Worm (Caenorhabditis elegans) whole organism, L4 larva: ENCODE data around the gene ftr-1.

Experiments used
- D1046.2 ChIP-seq: fragments of 200-800 bp; sonication (Bioruptor generic); IDR thresholded peaks from 2 replicates; pipeline ENCODE4 v1.3.6; 2022; ENCODE audit warnings: missing genetic modification characterization, missing compliant biosample characterization
- F10B5.3 ChIP-seq: sonication (generic microtip); optimal IDR thresholded peaks from 2 replicates; lab custom pipeline; 2016; ENCODE audit warnings: mild to moderate bottlenecking, missing genetic modification characterization, missing compliant biosample characterization
- F26F4.8 ChIP-seq: fragments of 200-800 bp; sonication (Bioruptor generic); conservative IDR thresholded peaks from 2 replicates; pipeline ENCODE4 v1.3.6; 2022; ENCODE audit warnings: missing genetic modification characterization, missing compliant biosample characterization
- F44E2.7 ChIP-seq: fragments of 200-800 bp; sonication (Bioruptor generic); IDR thresholded peaks from 2 replicates; pipeline ENCODE4 v2.1.2; 2022; ENCODE audit warnings: missing genetic modification characterization, missing compliant biosample characterization
- Y5F2A.4 ChIP-seq: fragments of 200-800 bp; sonication (Bioruptor generic); optimal IDR thresholded peaks from 2 replicates; lab custom pipeline; 2018; ENCODE audit warnings: mild to moderate bottlenecking, missing genetic modification characterization, missing compliant biosample characterization
- Y75B8A.6 ChIP-seq: fragments of 200-800 bp; sonication (Bioruptor generic); IDR thresholded peaks from 2 replicates; pipeline ENCODE4 v1.3.6; 2022; ENCODE audit warnings: missing genetic modification reagents, missing genetic modification characterization, missing compliant biosample characterization
- aha-1 ChIP-seq: fragments of 150-350 bp; peaks from one replicate; lab custom pipeline; 2014; ENCODE audit warnings: missing biosample characterization, missing genetic modification characterization
- ama-1 ChIP-seq: fragments of 150-350 bp; optimal IDR thresholded peaks from 2 replicates; lab custom pipeline; 2014; ENCODE audit warnings: inconsistent platforms, mixed read lengths
- arid-1 ChIP-seq: fragments of 200-800 bp; sonication (Bioruptor generic); conservative IDR thresholded peaks from 2 replicates; pipeline ENCODE4 v1.3.6; 2022; ENCODE audit warnings: missing genetic modification reagents, missing genetic modification characterization, missing compliant biosample characterization
- ceh-28 ChIP-seq: fragments of 150-350 bp; optimal IDR thresholded peaks from 2 replicates; lab custom pipeline; 2014; ENCODE audit warnings: missing biosample characterization, missing genetic modification reagents, missing genetic modification characterization
- ceh-32 ChIP-seq: sonication (generic microtip); optimal IDR thresholded peaks from 2 replicates; lab custom pipeline; 2016; ENCODE audit warnings: mild to moderate bottlenecking, missing genetic modification characterization, missing compliant biosample characterization; ENCODE audit not compliant: poor library complexity
- ces-1 ChIP-seq: fragments of 150-350 bp; sonication (generic microtip); optimal IDR thresholded peaks from 4 replicates; lab custom pipeline; 2014; ENCODE audit warnings: missing biosample characterization, missing genetic modification reagents, missing genetic modification characterization
- cey-2 ChIP-seq: sonication (generic microtip); optimal IDR thresholded peaks from 3 replicates; lab custom pipeline; 2017; ENCODE audit warnings: missing genetic modification characterization, mild to moderate bottlenecking, missing compliant biosample characterization, antibody characterized with exemption, borderline replicate concordance; ENCODE audit not compliant: insufficient read depth
- daf-12 ChIP-seq: fragments of 150-350 bp; optimal IDR thresholded peaks from 2 replicates; lab custom pipeline; 2014; ENCODE audit warnings: missing biosample characterization, missing genetic modification reagents, missing genetic modification characterization
- daf-19 ChIP-seq: fragments of 200-800 bp; sonication (Bioruptor generic); conservative IDR thresholded peaks from 2 replicates; pipeline ENCODE4 v1.3.6; 2022; ENCODE audit warnings: missing genetic modification characterization, missing compliant biosample characterization
- daf-8 ChIP-seq: fragments of 200-800 bp; sonication (Bioruptor generic); IDR thresholded peaks from 2 replicates; pipeline ENCODE4 v1.3.6; 2022; ENCODE audit warnings: missing genetic modification characterization, missing compliant biosample characterization
- dpl-1 ChIP-seq: fragments of 150-350 bp; optimal IDR thresholded peaks from 2 replicates; lab custom pipeline; 2014; ENCODE audit warnings: missing biosample characterization, missing genetic modification reagents, missing genetic modification characterization
- dve-1 ChIP-seq: sonication (generic microtip); optimal IDR thresholded peaks from 2 replicates; lab custom pipeline; 2017; ENCODE audit warnings: antibody characterized with exemption, mild to moderate bottlenecking, missing genetic modification characterization, missing compliant biosample characterization; ENCODE audit not compliant: insufficient read depth
- fos-1 ChIP-seq: fragments of 150-350 bp; optimal IDR thresholded peaks from 2 replicates; lab custom pipeline; 2014; ENCODE audit warnings: missing biosample characterization, missing genetic modification characterization
- hlh-30 ChIP-seq: sonication (generic microtip); optimal IDR thresholded peaks from 2 replicates; lab custom pipeline; 2017; ENCODE audit warnings: antibody characterized with exemption, mild to moderate bottlenecking, missing genetic modification characterization, missing compliant biosample characterization; ENCODE audit not compliant: insufficient read depth
- lin-1 ChIP-seq: fragments of 200-800 bp; sonication (Bioruptor generic); IDR thresholded peaks from 2 replicates; pipeline ENCODE4 v1.3.6; 2022; ENCODE audit warnings: missing genetic modification reagents, missing genetic modification characterization, missing compliant biosample characterization
- lin-13 ChIP-seq: fragments of 150-350 bp; optimal IDR thresholded peaks from 2 replicates; lab custom pipeline; 2014; ENCODE audit warnings: missing biosample characterization, missing genetic modification reagents, missing genetic modification characterization
- lin-38 ChIP-seq: fragments of 200-800 bp; sonication (Bioruptor generic); IDR thresholded peaks from 2 replicates; pipeline ENCODE4 v1.3.6; 2022; ENCODE audit warnings: missing genetic modification reagents, missing genetic modification characterization, missing compliant biosample characterization
- lin-39 ChIP-seq: fragments of 150-350 bp; optimal IDR thresholded peaks from 2 replicates; lab custom pipeline; 2014; ENCODE audit warnings: missing biosample characterization, missing genetic modification reagents, missing genetic modification characterization
- nhr-10 ChIP-seq: fragments of 150-350 bp; optimal IDR thresholded peaks from 2 replicates; lab custom pipeline; 2014; ENCODE audit warnings: missing biosample characterization, missing genetic modification characterization
- nhr-102 ChIP-seq: sonication (generic microtip); optimal IDR thresholded peaks from 2 replicates; lab custom pipeline; 2016; ENCODE audit warnings: mild to moderate bottlenecking, missing genetic modification characterization, moderate library complexity, missing compliant biosample characterization
- nhr-111 ChIP-seq: fragments of 200-800 bp; sonication (Bioruptor generic); optimal IDR thresholded peaks from 2 replicates; lab custom pipeline; 2018; ENCODE audit warnings: mild to moderate bottlenecking, missing genetic modification characterization, missing compliant biosample characterization
- nhr-237 ChIP-seq: sonication (generic microtip); optimal IDR thresholded peaks from 2 replicates; lab custom pipeline; 2017; ENCODE audit warnings: missing biosample characterization, missing genetic modification characterization
- pha-4 ChIP-seq, 2 experiments: fragments of 150-350 bp in 1 of 2; fragments of 200-800 bp in 1 of 2; sonication (Bioruptor generic) in 1 of 2; IDR thresholded peaks in 1 of 2; optimal IDR thresholded peaks in 1 of 2; 2 replicates each; pipeline versions ENCODE4 v1.3.6 to Lab custom; 2014 to 2022; ENCODE audit warnings: missing genetic modification characterization in 2 of 2, missing genetic modification reagents in 2 of 2, missing biosample characterization in 1 of 2, missing compliant biosample characterization in 1 of 2
- php-3 ChIP-seq: fragments of 200-800 bp; sonication (Bioruptor generic); IDR thresholded peaks from 2 replicates; pipeline ENCODE4 v1.3.6; 2022; ENCODE audit warnings: missing genetic modification reagents, missing genetic modification characterization, missing compliant biosample characterization
- rbr-2 ChIP-seq: sonication (generic microtip); optimal IDR thresholded peaks from 2 replicates; lab custom pipeline; 2016; ENCODE audit warnings: missing genotype, missing genetic modification characterization, missing compliant biosample characterization
- snpc-1.2 ChIP-seq: fragments of 200-800 bp; sonication (Bioruptor generic); IDR thresholded peaks from 2 replicates; pipeline ENCODE4 v1.3.6; 2022; ENCODE audit warnings: missing genetic modification reagents, missing genetic modification characterization, missing compliant biosample characterization
- tra-1 ChIP-seq: fragments of 200-800 bp; sonication (Bioruptor generic); IDR thresholded peaks from 2 replicates; pipeline ENCODE4 v1.3.6; 2022; ENCODE audit warnings: missing genetic modification reagents, missing genetic modification characterization, missing compliant biosample characterization
- unc-62 ChIP-seq, 3 experiments: fragments of 150-350 bp in 1 of 3; sonication (generic microtip); optimal IDR thresholded peaks in 2 of 3; peaks in 1 of 3; 1 replicate in 1 of 3; 2 replicates in 2 of 3; lab custom pipeline; 2014 to 2017; ENCODE audit warnings: missing biosample characterization in 3 of 3, missing genetic modification characterization in 3 of 3, missing genetic modification reagents in 3 of 3, missing genotype in 1 of 3
- zag-1 ChIP-seq: fragments of 150-350 bp; optimal IDR thresholded peaks from 2 replicates; lab custom pipeline; 2014; ENCODE audit warnings: missing biosample characterization, missing genetic modification characterization
- zip-11 ChIP-seq: fragments of 200-800 bp; sonication (Bioruptor generic); IDR thresholded peaks from 2 replicates; pipeline ENCODE4 v1.3.6; 2022; ENCODE audit warnings: missing genetic modification characterization, missing compliant biosample characterization

Gene ftr-1

ce11 chrV:20234439-20234838 lies 37.7 kb downstream of the ftr-1 start:
- TF ChIP-seq dpl-1 (GFP tag; lab: Kevin White, UChicago): no peak
- TF ChIP-seq cey-2 (tag; lab: Kevin White, UChicago): no peak
- TF ChIP-seq arid-1 (GFP tag; lab: Robert Waterston, UW): 0 out of 2 replicates have a peak, but pooled peaks have one; percentile 25
- TF ChIP-seq F44E2.7: peak; percentile 72; the same call in 1 of the 2 replicates
- TF ChIP-seq nhr-102 (tag; lab: Kevin White, UChicago): no peak
- no peak for TF ChIP-seq ceh-32 (tag; lab: Kevin White, UChicago)
- TF ChIP-seq F26F4.8: 0 out of 2 replicates have a peak, but pooled peaks have one; percentile 15
- no peak for TF ChIP-seq ceh-28 (tag; lab: Kevin White, UChicago)
- TF ChIP-seq lin-38 (GFP tag; lab: Robert Waterston, UW): no peak
- TF ChIP-seq tra-1 (GFP tag; lab: Robert Waterston, UW): no peak
- TF ChIP-seq D1046.2 (GFP tag; lab: Robert Waterston, UW): no peak
- 0 out of 2 replicates have a peak, but pooled peaks have one; percentile 34 for TF ChIP-seq lin-1 (GFP tag; lab: Robert Waterston, UW)
- no peak for TF ChIP-seq Y75B8A.6
- no peak for TF ChIP-seq nhr-10
- no peak for TF ChIP-seq pha-4 (GFP tag; IDR thresholded peaks at IDR 0.05; lab: Robert Waterston, UW)
- TF ChIP-seq pha-4 (tag; optimal IDR thresholded peaks at IDR 0.05; lab: Kevin White, UChicago): no peak
- TF ChIP-seq fos-1 (tag; lab: Kevin White, UChicago): no peak
- no peak for TF ChIP-seq Y5F2A.4
- no peak for TF ChIP-seq lin-39 (tag; lab: Kevin White, UChicago)
- TF ChIP-seq unc-62 (GFP tag; optimal IDR thresholded peaks at IDR 0.05 in 1 of 2; lab: Kevin White, UChicago): no peak
- TF ChIP-seq unc-62 (tag; optimal IDR thresholded peaks at IDR 0.05; lab: Kevin White, UChicago): no peak
- no peak for TF ChIP-seq zip-11 (GFP tag; lab: Robert Waterston, UW)
- TF ChIP-seq ama-1 (lab: Kevin White, UChicago): no peak
- TF ChIP-seq rbr-2 (tag; lab: Kevin White, UChicago): no peak
- no peak for TF ChIP-seq snpc-1.2
- TF ChIP-seq php-3: 0 out of 2 replicates have a peak, but pooled peaks have one; percentile 30
- no peak for TF ChIP-seq F10B5.3 (tag; lab: Kevin White, UChicago)

DNA sequence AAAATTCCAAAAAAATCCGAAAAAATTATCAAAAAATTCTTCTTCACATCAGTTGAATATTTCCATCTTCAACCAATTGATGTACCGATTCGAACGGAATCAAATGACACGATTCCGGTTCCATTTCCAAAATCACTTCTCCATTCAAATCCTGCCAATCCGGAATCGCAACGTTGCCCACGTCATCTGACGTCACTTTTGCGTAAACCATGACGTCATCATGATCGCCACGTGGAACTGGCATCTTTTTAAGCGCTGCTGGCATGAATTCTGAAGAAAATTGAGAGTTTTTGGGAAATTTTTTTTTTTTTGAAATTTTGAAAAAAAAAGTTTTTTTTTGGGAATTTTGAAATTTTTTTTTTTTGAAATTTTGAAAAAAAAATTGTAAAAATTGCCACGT lies 38.5 kb downstream of the ftr-1 start:
- TF ChIP-seq lin-13 (GFP tag; lab: Kevin White, UChicago) (no peak), nhr-111 (GFP tag; lab: Kevin White, UChicago) (no peak), daf-19 (GFP tag; lab: Robert Waterston, UW) (no peak), ces-1 (GFP tag; lab: Kevin White, UChicago) (no peak), dve-1 (tag; lab: Kevin White, UChicago) (no peak), daf-12 (tag; lab: Kevin White, UChicago) (no peak), zag-1 (tag; lab: Kevin White, UChicago) (no peak)

DNA sequence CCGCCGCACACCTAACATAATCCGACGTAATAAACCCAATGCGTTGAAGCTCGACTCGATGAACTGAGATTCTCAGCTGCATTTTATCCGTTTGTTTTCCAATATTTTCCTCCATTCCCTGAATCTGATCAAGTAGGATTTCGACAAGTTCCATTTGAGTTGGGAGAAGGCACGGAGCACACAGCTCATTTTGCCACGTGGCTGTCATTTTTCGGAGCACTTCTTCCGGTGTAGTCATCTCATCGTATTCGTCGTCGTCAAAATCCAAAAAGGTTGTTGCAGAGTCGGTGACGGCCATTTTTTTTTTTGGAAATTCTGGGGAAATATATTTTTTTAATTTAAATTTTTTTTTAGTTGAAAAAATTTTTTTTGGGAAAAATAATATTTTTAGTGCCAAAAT lies 40.7 kb downstream of the ftr-1 start, which contains the start of gene sld-5:
TSS of gene sld-5 (minus strand) at position 317 of the 400 bp plus-strand sequence.
- TF ChIP-seq aha-1 (peak; percentile 93), lin-39 (tag; lab: Kevin White, UChicago) (no peak), hlh-30 (no peak), daf-8 (GFP tag; lab: Robert Waterston, UW) (no peak), nhr-237 (tag; lab: Kevin White, UChicago) (no peak)
- TF ChIP-seq, all 104 proteins: peak for 1
